Worm (Caenorhabditis elegans) whole organism, young adult: ENCODE measurements around the gene dnj-1.

Experiments used
- B0336.3 ChIP-seq: fragments of 200-800 bp; sonication (Bioruptor generic); IDR thresholded peaks from 2 replicates; pipeline ENCODE4 v1.3.6; 2022; ENCODE audit warnings: missing genetic modification characterization, missing compliant biosample characterization
- C06A6.2 ChIP-seq: fragments of 200-800 bp; sonication (Bioruptor generic); conservative IDR thresholded peaks from 2 replicates; pipeline ENCODE4 v1.3.6; 2022; ENCODE audit warnings: missing genetic modification characterization, missing compliant biosample characterization
- C17E4.6 ChIP-seq: fragments of 200-800 bp; sonication (Bioruptor generic); IDR thresholded peaks from 2 replicates; pipeline ENCODE4 v1.3.6; 2022; ENCODE audit warnings: missing genetic modification reagents, missing genetic modification characterization, missing compliant biosample characterization
- F10E7.11 ChIP-seq: sonication (generic microtip); optimal IDR thresholded peaks from 2 replicates; lab custom pipeline; 2017; ENCODE audit warnings: mild to moderate bottlenecking, missing genetic modification characterization, moderate library complexity, missing compliant biosample characterization
- F22D6.2 ChIP-seq: sonication (generic microtip); optimal IDR thresholded peaks from 2 replicates; lab custom pipeline; 2016; ENCODE audit warnings: mild to moderate bottlenecking, missing genetic modification characterization, missing compliant biosample characterization
- F33H1.4 ChIP-seq: fragments of 200-800 bp; sonication (Bioruptor generic); IDR thresholded peaks from 2 replicates; pipeline ENCODE4 v1.3.6; 2022; ENCODE audit warnings: missing genetic modification reagents, missing genetic modification characterization, missing compliant biosample characterization
- F37B4.10 ChIP-seq: fragments of 200-800 bp; sonication (Bioruptor generic); IDR thresholded peaks from 2 replicates; pipeline ENCODE4 v1.3.6; 2022; ENCODE audit warnings: missing genetic modification characterization, missing compliant biosample characterization
- F39B2.1 ChIP-seq: fragments of 200-800 bp; sonication (Bioruptor generic); IDR thresholded peaks from 2 replicates; pipeline ENCODE4 v1.3.6; 2022; ENCODE audit warnings: missing genetic modification reagents, missing genetic modification characterization, missing compliant biosample characterization
- F49E8.2 ChIP-seq: sonication (generic microtip); optimal IDR thresholded peaks from 3 replicates; lab custom pipeline; 2017; ENCODE audit warnings: missing genetic modification characterization, mild to moderate bottlenecking, missing compliant biosample characterization, antibody characterized with exemption, moderate library complexity; ENCODE audit not compliant: insufficient read depth
- K11D2.4 ChIP-seq: fragments of 200-800 bp; sonication (Bioruptor generic); IDR thresholded peaks from 2 replicates; pipeline ENCODE4 v1.3.6; 2022; ENCODE audit warnings: missing genetic modification reagents, missing genetic modification characterization, missing compliant biosample characterization
- K12H6.12 ChIP-seq: fragments of 200-800 bp; sonication (Bioruptor generic); optimal IDR thresholded peaks from 2 replicates; lab custom pipeline; 2018; ENCODE audit warnings: mild to moderate bottlenecking, missing genetic modification characterization, missing compliant biosample characterization
- T07F8.4 ChIP-seq: sonication (generic microtip); optimal IDR thresholded peaks from 2 replicates; lab custom pipeline; 2016; ENCODE audit warnings: mild to moderate bottlenecking, missing genetic modification characterization, moderate library complexity, missing compliant biosample characterization
- T26A5.8 ChIP-seq: sonication (generic microtip); optimal IDR thresholded peaks from 2 replicates; lab custom pipeline; 2016; ENCODE audit warnings: missing genetic modification characterization, missing compliant biosample characterization
- Y53F4B.3 ChIP-seq: fragments of 200-800 bp; sonication (Bioruptor generic); IDR thresholded peaks from 2 replicates; pipeline ENCODE4 v1.3.6; 2022; ENCODE audit warnings: missing genetic modification reagents, missing genetic modification characterization, missing compliant biosample characterization
- ZK185.1 ChIP-seq: sonication (generic microtip); optimal IDR thresholded peaks from 2 replicates; lab custom pipeline; 2016; ENCODE audit warnings: mild to moderate bottlenecking, missing genetic modification characterization, missing compliant biosample characterization; ENCODE audit not compliant: poor library complexity, severe bottlenecking
- akir-1 ChIP-seq: fragments of 200-800 bp; sonication (Bioruptor generic); optimal IDR thresholded peaks from 2 replicates; lab custom pipeline; 2018; ENCODE audit warnings: mild to moderate bottlenecking, missing genetic modification characterization, moderate library complexity, missing compliant biosample characterization
- ama-1 ChIP-seq, 3 experiments: fragments of 150-350 bp in 1 of 3; sonication (generic microtip) in 2 of 3; optimal IDR thresholded peaks; 2 replicates each; lab custom pipeline; 2014 to 2018; ENCODE audit warnings: missing biosample characterization in 2 of 3, missing genetic modification characterization in 2 of 3, missing genetic modification reagents in 2 of 3
- aptf-3 ChIP-seq: fragments of 200-800 bp; sonication (Bioruptor generic); IDR thresholded peaks from 2 replicates; pipeline ENCODE4 v1.3.6; 2022; ENCODE audit warnings: missing genetic modification characterization, missing compliant biosample characterization
- attf-5 ChIP-seq: fragments of 200-800 bp; sonication (Bioruptor generic); optimal IDR thresholded peaks from 2 replicates; lab custom pipeline; 2018; ENCODE audit warnings: mild to moderate bottlenecking, missing genetic modification characterization, missing compliant biosample characterization
- bed-1 ChIP-seq: fragments of 200-800 bp; sonication (Bioruptor generic); IDR thresholded peaks from 2 replicates; pipeline ENCODE4 v1.3.6; 2022; ENCODE audit warnings: missing genetic modification reagents, missing genetic modification characterization, missing compliant biosample characterization
- ccch-3 ChIP-seq: fragments of 200-800 bp; sonication (Bioruptor generic); optimal IDR thresholded peaks from 2 replicates; lab custom pipeline; 2018; ENCODE audit warnings: mild to moderate bottlenecking, missing genetic modification characterization, missing compliant biosample characterization
- cebp-2 ChIP-seq: fragments of 200-800 bp; sonication (Bioruptor generic); IDR thresholded peaks from 2 replicates; pipeline ENCODE4 v1.3.6; 2022; ENCODE audit warnings: missing genetic modification characterization, missing compliant biosample characterization
- ceh-91 ChIP-seq: fragments of 200-800 bp; sonication (Bioruptor generic); IDR thresholded peaks from 2 replicates; pipeline ENCODE4 v1.3.6; 2022; ENCODE audit warnings: missing genetic modification reagents, missing genetic modification characterization, missing compliant biosample characterization
- die-1 ChIP-seq: sonication (generic microtip); optimal IDR thresholded peaks from 2 replicates; lab custom pipeline; 2016; ENCODE audit warnings: missing genotype, mild to moderate bottlenecking, missing genetic modification characterization, missing compliant biosample characterization
- dpff-1 ChIP-seq: sonication (generic microtip); optimal IDR thresholded peaks from 2 replicates; lab custom pipeline; 2017; ENCODE audit warnings: mild to moderate bottlenecking, missing genetic modification characterization, missing compliant biosample characterization
- hmg-1.2 ChIP-seq: fragments of 200-800 bp; sonication (Bioruptor generic); IDR thresholded peaks from 2 replicates; pipeline ENCODE4 v1.3.6; 2022; ENCODE audit warnings: missing genetic modification reagents, missing genetic modification characterization, missing compliant biosample characterization
- hmg-20 ChIP-seq: fragments of 200-800 bp; sonication (Bioruptor generic); IDR thresholded peaks from 2 replicates; pipeline ENCODE4 v1.3.6; 2022; ENCODE audit warnings: missing genetic modification reagents, missing genetic modification characterization, missing compliant biosample characterization
- lag-1 ChIP-seq: fragments of 200-800 bp; sonication (Bioruptor generic); IDR thresholded peaks from 2 replicates; pipeline ENCODE4 v1.3.6; 2022; ENCODE audit warnings: missing genetic modification reagents, missing genetic modification characterization, missing compliant biosample characterization
- lin-26 ChIP-seq: fragments of 200-800 bp; sonication (Bioruptor generic); IDR thresholded peaks from 2 replicates; pipeline ENCODE4 v1.3.6; 2022; ENCODE audit warnings: missing genetic modification reagents, missing genetic modification characterization, missing compliant biosample characterization
- lin-54 ChIP-seq: fragments of 200-800 bp; sonication (Bioruptor generic); optimal IDR thresholded peaks from 2 replicates; lab custom pipeline; 2018; ENCODE audit warnings: mild to moderate bottlenecking, missing genetic modification characterization, missing compliant biosample characterization
- lir-1 ChIP-seq: fragments of 200-800 bp; sonication (Bioruptor generic); conservative IDR thresholded peaks from 2 replicates; pipeline ENCODE4 v1.3.6; 2022; ENCODE audit warnings: missing genetic modification reagents, missing genetic modification characterization, missing compliant biosample characterization
- lsy-27 ChIP-seq: sonication (generic microtip); optimal IDR thresholded peaks from 2 replicates; lab custom pipeline; 2017; ENCODE audit warnings: missing genetic modification characterization, mild to moderate bottlenecking, missing compliant biosample characterization, antibody characterized with exemption, missing genotype, borderline replicate concordance; ENCODE audit not compliant: insufficient read depth
- madf-10 ChIP-seq: sonication (generic microtip); optimal IDR thresholded peaks from 2 replicates; lab custom pipeline; 2016; ENCODE audit warnings: mild to moderate bottlenecking, missing genetic modification characterization, missing compliant biosample characterization
- madf-3 ChIP-seq: fragments of 200-800 bp; sonication (Bioruptor generic); IDR thresholded peaks from 2 replicates; pipeline ENCODE4 v1.3.6; 2022; ENCODE audit warnings: missing genetic modification reagents, missing genetic modification characterization, missing compliant biosample characterization
- madf-8 ChIP-seq: fragments of 200-800 bp; sonication (Bioruptor generic); conservative IDR thresholded peaks from 2 replicates; pipeline ENCODE4 v1.3.6; 2022; ENCODE audit warnings: missing genetic modification reagents, missing genetic modification characterization, missing compliant biosample characterization
- nfyb-1 ChIP-seq: fragments of 200-800 bp; sonication (Bioruptor generic); IDR thresholded peaks from 2 replicates; pipeline ENCODE4 v1.3.6; 2022; ENCODE audit warnings: missing genetic modification reagents, missing genetic modification characterization, missing compliant biosample characterization
- nhr-120 ChIP-seq: fragments of 200-800 bp; sonication (Bioruptor generic); IDR thresholded peaks from 2 replicates; pipeline ENCODE4 v1.3.6; 2022; ENCODE audit warnings: missing genetic modification characterization, missing compliant biosample characterization
- nhr-27 ChIP-seq: fragments of 200-800 bp; sonication (Bioruptor generic); optimal IDR thresholded peaks from 2 replicates; lab custom pipeline; 2018; ENCODE audit warnings: mild to moderate bottlenecking, missing genetic modification characterization, moderate library complexity, missing compliant biosample characterization
- pbrm-1 ChIP-seq: fragments of 200-800 bp; sonication (Bioruptor generic); IDR thresholded peaks from 2 replicates; pipeline ENCODE4 v1.3.6; 2022; ENCODE audit warnings: missing genetic modification reagents, missing genetic modification characterization, missing compliant biosample characterization
- pha-4 ChIP-seq: fragments of 150-350 bp; sonication (generic microtip); optimal IDR thresholded peaks from 2 replicates; lab custom pipeline; 2014; ENCODE audit warnings: missing biosample characterization, missing genetic modification reagents, missing genetic modification characterization
- repo-1 ChIP-seq: sonication (generic microtip); optimal IDR thresholded peaks from 2 replicates; lab custom pipeline; 2017; ENCODE audit warnings: mild to moderate bottlenecking, missing genetic modification characterization, missing compliant biosample characterization
- snpc-1.1 ChIP-seq: sonication (generic microtip); optimal IDR thresholded peaks from 2 replicates; lab custom pipeline; 2017; ENCODE audit warnings: missing genetic modification characterization, mild to moderate bottlenecking, missing compliant biosample characterization, antibody characterized with exemption, moderate library complexity, missing genotype, missing genetic modification reagents; ENCODE audit not compliant: insufficient read depth
- snpc-1.3 ChIP-seq: sonication (generic microtip); optimal IDR thresholded peaks from 2 replicates; lab custom pipeline; 2017; ENCODE audit warnings: missing genetic modification characterization, mild to moderate bottlenecking, missing compliant biosample characterization, antibody characterized with exemption, moderate library complexity, missing genotype, missing genetic modification reagents; ENCODE audit not compliant: insufficient read depth
- sptf-2 ChIP-seq: fragments of 200-800 bp; sonication (Bioruptor generic); optimal IDR thresholded peaks from 2 replicates; lab custom pipeline; 2018; ENCODE audit warnings: mild to moderate bottlenecking, missing genetic modification characterization, missing compliant biosample characterization
- tbp1 ChIP-seq: fragments of 200-800 bp; sonication (Bioruptor generic); optimal IDR thresholded peaks from 2 replicates; lab custom pipeline; 2018; ENCODE audit warnings: mild to moderate bottlenecking, missing genetic modification characterization, missing compliant biosample characterization
- tlf-1 ChIP-seq: fragments of 200-800 bp; sonication (Bioruptor generic); optimal IDR thresholded peaks from 2 replicates; lab custom pipeline; 2018; ENCODE audit warnings: mild to moderate bottlenecking, missing genetic modification characterization, missing compliant biosample characterization
- ztf-25 ChIP-seq: fragments of 200-800 bp; sonication (Bioruptor generic); IDR thresholded peaks from 2 replicates; pipeline ENCODE4 v1.3.6; 2022; ENCODE audit warnings: missing genetic modification reagents, missing genetic modification characterization, missing compliant biosample characterization
- ztf-3 ChIP-seq: fragments of 200-800 bp; sonication (Bioruptor generic); optimal IDR thresholded peaks from 2 replicates; lab custom pipeline; 2018; ENCODE audit warnings: mild to moderate bottlenecking, missing genetic modification characterization, missing compliant biosample characterization

dnj-1 gene

ce11 chrIV:11337021-11337420 lies 38.2 kb downstream of the dnj-1 start, which contains the start of gene F54E12.2 (continued):
- TF ChIP-seq die-1 (tag; lab: Kevin White, UChicago) (no peak), lsy-27 (no peak), attf-5 (GFP tag; lab: Kevin White, UChicago) (no peak), madf-10 (tag; lab: Kevin White, UChicago) (no peak), F39B2.1 (GFP tag; lab: Robert Waterston, UW) (peak; percentile 88; the same call in 1 of the 2 replicates), C06A6.2 (no peak), F37B4.10 (GFP tag; lab: Robert Waterston, UW) (no peak), lin-26 (GFP tag; lab: Robert Waterston, UW) (peak; percentile 67), cebp-2 (GFP tag; lab: Robert Waterston, UW) (no peak), F33H1.4 (peak; percentile 99), repo-1 (tag; lab: Kevin White, UChicago) (no peak), Y53F4B.3 (GFP tag; lab: Robert Waterston, UW) (peak; percentile 45; the same call in 1 of the 2 replicates), nhr-120 (GFP tag; lab: Robert Waterston, UW) (no peak), lin-54 (GFP tag; lab: Kevin White, UChicago) (peak; percentile 82), akir-1 (no peak), T07F8.4 (tag; lab: Kevin White, UChicago) (no peak), tbp1 (peak; percentile 68), ceh-91 (GFP tag; lab: Robert Waterston, UW) (peak; percentile 98), snpc-1.1 (tag; lab: Kevin White, UChicago) (peak; percentile 56), ztf-3 (GFP tag; lab: Kevin White, UChicago) (no peak), madf-8 (peak; percentile 96), T26A5.8 (tag; lab: Kevin White, UChicago) (no peak), lag-1 (GFP tag; lab: Robert Waterston, UW) (no peak), ccch-3 (GFP tag; lab: Kevin White, UChicago) (no peak), hmg-20 (GFP tag; lab: Robert Waterston, UW) (no peak), bed-1 (GFP tag; lab: Robert Waterston, UW) (no peak), F22D6.2 (tag; lab: Kevin White, UChicago) (no peak), aptf-3 (GFP tag; lab: Robert Waterston, UW) (no peak), K11D2.4 (no peak), madf-3 (GFP tag; lab: Robert Waterston, UW) (peak; percentile 91), F10E7.11 (tag; lab: Kevin White, UChicago) (no peak), tlf-1 (GFP tag; lab: Kevin White, UChicago) (peak; percentile 90), snpc-1.3 (peak; percentile 88), hmg-1.2 (GFP tag; lab: Robert Waterston, UW) (peak; percentile 66), B0336.3 (no peak), ama-1 (optimal IDR thresholded peaks at IDR 0.05; lab: Kevin White, UChicago) (no peak), ama-1 (GFP tag; optimal IDR thresholded peaks at IDR 0.05; lab: Kevin White, UChicago) (no peak), nfyb-1 (GFP tag; lab: Robert Waterston, UW) (no peak), nhr-27 (tag; lab: Kevin White, UChicago) (no peak), sptf-2 (GFP tag; lab: Kevin White, UChicago) (no peak), ZK185.1 (no peak), pha-4 (no peak), K12H6.12 (tag; lab: Kevin White, UChicago) (no peak), dpff-1 (tag; lab: Kevin White, UChicago) (no peak), pbrm-1 (GFP tag; lab: Robert Waterston, UW) (peak; percentile 78), C17E4.6 (GFP tag; lab: Robert Waterston, UW) (peak; percentile 65; the same call in 1 of the 2 replicates), F49E8.2 (tag; lab: Kevin White, UChicago) (peak; percentile 65), lir-1 (GFP tag; lab: Robert Waterston, UW) (no peak; the same call in 1 of the 2 replicates), ztf-25 (peak; percentile 83; the same call in 1 of the 2 replicates)
